Worm (Caenorhabditis elegans) whole organism, young adult: ENCODE data around the gene str-187.

Source experiments
- B0019.2 ChIP-seq: fragments of 200-800 bp; sonication (Bioruptor generic); conservative IDR thresholded peaks from 2 replicates; pipeline ENCODE4 v1.3.6; 2022; ENCODE audit warnings: missing genetic modification reagents, missing genetic modification characterization, missing compliant biosample characterization
- B0035.1 ChIP-seq: sonication (generic microtip); optimal IDR thresholded peaks from 2 replicates; lab custom pipeline; 2016; ENCODE audit warnings: missing genetic modification characterization, mild to moderate bottlenecking, missing compliant biosample characterization, missing genotype, missing genetic modification reagents
- B0261.1 ChIP-seq: sonication (generic microtip); optimal IDR thresholded peaks from 2 replicates; lab custom pipeline; 2016; ENCODE audit warnings: mild to moderate bottlenecking, missing genetic modification characterization, moderate library complexity, missing compliant biosample characterization
- B0336.3 ChIP-seq: fragments of 200-800 bp; sonication (Bioruptor generic); IDR thresholded peaks from 2 replicates; pipeline ENCODE4 v1.3.6; 2022; ENCODE audit warnings: missing genetic modification characterization, missing compliant biosample characterization
- C06A6.2 ChIP-seq: fragments of 200-800 bp; sonication (Bioruptor generic); conservative IDR thresholded peaks from 2 replicates; pipeline ENCODE4 v1.3.6; 2022; ENCODE audit warnings: missing genetic modification characterization, missing compliant biosample characterization
- C17E4.6 ChIP-seq: fragments of 200-800 bp; sonication (Bioruptor generic); IDR thresholded peaks from 2 replicates; pipeline ENCODE4 v1.3.6; 2022; ENCODE audit warnings: missing genetic modification reagents, missing genetic modification characterization, missing compliant biosample characterization
- F23B12.7 ChIP-seq: sonication (generic microtip); optimal IDR thresholded peaks from 2 replicates; lab custom pipeline; 2017; ENCODE audit warnings: missing genetic modification characterization, mild to moderate bottlenecking, missing compliant biosample characterization, antibody characterized with exemption, moderate library complexity; ENCODE audit not compliant: insufficient read depth
- F39B2.1 ChIP-seq: fragments of 200-800 bp; sonication (Bioruptor generic); IDR thresholded peaks from 2 replicates; pipeline ENCODE4 v1.3.6; 2022; ENCODE audit warnings: missing genetic modification reagents, missing genetic modification characterization, missing compliant biosample characterization
- F49E8.2 ChIP-seq: sonication (generic microtip); optimal IDR thresholded peaks from 3 replicates; lab custom pipeline; 2017; ENCODE audit warnings: missing genetic modification characterization, mild to moderate bottlenecking, missing compliant biosample characterization, antibody characterized with exemption, moderate library complexity; ENCODE audit not compliant: insufficient read depth
- F52B5.7 ChIP-seq: sonication (generic microtip); optimal IDR thresholded peaks from 2 replicates; lab custom pipeline; 2016; ENCODE audit warnings: mild to moderate bottlenecking, missing genetic modification characterization, missing compliant biosample characterization
- F55B11.4 ChIP-seq: sonication (generic microtip); optimal IDR thresholded peaks from 2 replicates; lab custom pipeline; 2016; ENCODE audit warnings: missing compliant biosample characterization, missing genetic modification characterization, borderline replicate concordance; ENCODE audit not compliant: insufficient read depth
- F57C9.4 ChIP-seq: sonication (generic microtip); optimal IDR thresholded peaks from 2 replicates; lab custom pipeline; 2017; ENCODE audit warnings: mild to moderate bottlenecking, missing genetic modification characterization, missing compliant biosample characterization
- K11D2.4 ChIP-seq: fragments of 200-800 bp; sonication (Bioruptor generic); IDR thresholded peaks from 2 replicates; pipeline ENCODE4 v1.3.6; 2022; ENCODE audit warnings: missing genetic modification reagents, missing genetic modification characterization, missing compliant biosample characterization
- Y53G8AR.9 ChIP-seq: fragments of 200-800 bp; sonication (Bioruptor generic); conservative IDR thresholded peaks from 2 replicates; pipeline ENCODE4 v1.3.6; 2022; ENCODE audit warnings: missing genetic modification reagents, missing genetic modification characterization, missing compliant biosample characterization
- Y56A3A.18 ChIP-seq: fragments of 200-800 bp; sonication (Bioruptor generic); IDR thresholded peaks from 2 replicates; pipeline ENCODE4 v1.3.6; 2022; ENCODE audit warnings: missing genetic modification reagents, missing genetic modification characterization, missing compliant biosample characterization
- aptf-2 ChIP-seq: fragments of 200-800 bp; sonication (Bioruptor generic); conservative IDR thresholded peaks from 2 replicates; pipeline ENCODE4 v1.3.6; 2022; ENCODE audit warnings: missing genetic modification reagents, missing genetic modification characterization, missing compliant biosample characterization
- attf-3 ChIP-seq: fragments of 200-800 bp; sonication (Bioruptor generic); conservative IDR thresholded peaks from 2 replicates; pipeline ENCODE4 v1.3.6; 2022; ENCODE audit warnings: missing genetic modification reagents, missing genetic modification characterization, missing compliant biosample characterization
- attf-5 ChIP-seq: fragments of 200-800 bp; sonication (Bioruptor generic); optimal IDR thresholded peaks from 2 replicates; lab custom pipeline; 2018; ENCODE audit warnings: mild to moderate bottlenecking, missing genetic modification characterization, missing compliant biosample characterization
- bed-2 ChIP-seq: fragments of 200-800 bp; sonication (Bioruptor generic); IDR thresholded peaks from 2 replicates; pipeline ENCODE4 v1.3.6; 2022; ENCODE audit warnings: missing genetic modification reagents, missing genetic modification characterization, missing compliant biosample characterization
- ceh-27 ChIP-seq: fragments of 200-800 bp; sonication (Bioruptor generic); optimal IDR thresholded peaks from 2 replicates; lab custom pipeline; 2018; ENCODE audit warnings: mild to moderate bottlenecking, missing genetic modification characterization, moderate library complexity, missing compliant biosample characterization
- dox-1 ChIP-seq: fragments of 200-800 bp; sonication (Bioruptor generic); IDR thresholded peaks from 2 replicates; pipeline ENCODE4 v1.3.6; 2022; ENCODE audit warnings: missing genetic modification reagents, missing genetic modification characterization, missing compliant biosample characterization
- dpl-1 ChIP-seq: fragments of 150-350 bp; optimal IDR thresholded peaks from 2 replicates; lab custom pipeline; 2014; ENCODE audit warnings: missing biosample characterization, missing genetic modification reagents, missing genetic modification characterization
- egl-44 ChIP-seq: fragments of 200-800 bp; sonication (Bioruptor generic); IDR thresholded peaks from 2 replicates; pipeline ENCODE4 v1.3.6; 2022; ENCODE audit warnings: missing genetic modification reagents, missing genetic modification characterization, missing compliant biosample characterization
- egrh-3 ChIP-seq: fragments of 200-800 bp; sonication (Bioruptor generic); IDR thresholded peaks from 2 replicates; pipeline ENCODE4 v1.3.6; 2022; ENCODE audit warnings: missing genetic modification reagents, missing genetic modification characterization, missing compliant biosample characterization
- ekl-4 ChIP-seq: fragments of 200-800 bp; sonication (Bioruptor generic); IDR thresholded peaks from 2 replicates; pipeline ENCODE4 v1.3.6; 2022; ENCODE audit warnings: missing genetic modification reagents, missing genetic modification characterization, missing compliant biosample characterization
- gei-17 ChIP-seq: fragments of 200-800 bp; sonication (Bioruptor generic); optimal IDR thresholded peaks from 2 replicates; lab custom pipeline; 2018; ENCODE audit warnings: mild to moderate bottlenecking, missing genetic modification characterization, missing compliant biosample characterization
- hlh-12 ChIP-seq: sonication (generic microtip); optimal IDR thresholded peaks from 2 replicates; lab custom pipeline; 2016; ENCODE audit warnings: missing genetic modification characterization, missing compliant biosample characterization
- let-607 ChIP-seq, 2 experiments: fragments of 200-800 bp in 1 of 2; sonication (Bioruptor generic) in 1 of 2; sonication (generic microtip) in 1 of 2; optimal IDR thresholded peaks; 2 replicates each; lab custom pipeline; 2016 to 2018; ENCODE audit warnings: mild to moderate bottlenecking in 2 of 2, missing compliant biosample characterization in 2 of 2, missing genetic modification characterization in 2 of 2, moderate library complexity in 2 of 2, missing genotype in 1 of 2
- lin-35 ChIP-seq, 3 experiments: fragments of 150-350 bp in 2 of 3; sonication (generic microtip) in 1 of 3; optimal IDR thresholded peaks; 2 replicates each; lab custom pipeline; 2014 to 2018; ENCODE audit warnings: missing biosample characterization in 3 of 3, missing genetic modification characterization in 3 of 3, missing genetic modification reagents in 3 of 3
- lin-54 ChIP-seq: fragments of 200-800 bp; sonication (Bioruptor generic); optimal IDR thresholded peaks from 2 replicates; lab custom pipeline; 2018; ENCODE audit warnings: mild to moderate bottlenecking, missing genetic modification characterization, missing compliant biosample characterization
- lir-1 ChIP-seq: fragments of 200-800 bp; sonication (Bioruptor generic); conservative IDR thresholded peaks from 2 replicates; pipeline ENCODE4 v1.3.6; 2022; ENCODE audit warnings: missing genetic modification reagents, missing genetic modification characterization, missing compliant biosample characterization
- madf-10 ChIP-seq: sonication (generic microtip); optimal IDR thresholded peaks from 2 replicates; lab custom pipeline; 2016; ENCODE audit warnings: mild to moderate bottlenecking, missing genetic modification characterization, missing compliant biosample characterization
- madf-8 ChIP-seq: fragments of 200-800 bp; sonication (Bioruptor generic); conservative IDR thresholded peaks from 2 replicates; pipeline ENCODE4 v1.3.6; 2022; ENCODE audit warnings: missing genetic modification reagents, missing genetic modification characterization, missing compliant biosample characterization
- mcd-1 ChIP-seq: fragments of 200-800 bp; sonication (Bioruptor generic); IDR thresholded peaks from 2 replicates; pipeline ENCODE4 v1.3.6; 2022; ENCODE audit warnings: missing genetic modification reagents, missing genetic modification characterization, missing compliant biosample characterization
- nfya-2 ChIP-seq: fragments of 200-800 bp; sonication (Bioruptor generic); IDR thresholded peaks from 2 replicates; pipeline ENCODE4 v1.3.6; 2022; ENCODE audit warnings: missing genetic modification reagents, missing genetic modification characterization, missing compliant biosample characterization
- nfyb-1 ChIP-seq: fragments of 200-800 bp; sonication (Bioruptor generic); IDR thresholded peaks from 2 replicates; pipeline ENCODE4 v1.3.6; 2022; ENCODE audit warnings: missing genetic modification reagents, missing genetic modification characterization, missing compliant biosample characterization
- nhr-27 ChIP-seq: fragments of 200-800 bp; sonication (Bioruptor generic); optimal IDR thresholded peaks from 2 replicates; lab custom pipeline; 2018; ENCODE audit warnings: mild to moderate bottlenecking, missing genetic modification characterization, moderate library complexity, missing compliant biosample characterization
- pha-4 ChIP-seq: fragments of 150-350 bp; sonication (generic microtip); optimal IDR thresholded peaks from 2 replicates; lab custom pipeline; 2014; ENCODE audit warnings: missing biosample characterization, missing genetic modification reagents, missing genetic modification characterization
- rec-8 ChIP-seq, 2 experiments: sonication (generic microtip); optimal IDR thresholded peaks; 2 replicates each; lab custom pipeline; 2016; ENCODE audit warnings: mild to moderate bottlenecking in 2 of 2, missing genetic modification characterization in 2 of 2, missing genetic modification reagents in 2 of 2, missing genotype in 2 of 2, missing biosample characterization in 1 of 2, missing compliant biosample characterization in 1 of 2, moderate library complexity in 1 of 2
- snpc-1.1 ChIP-seq: sonication (generic microtip); optimal IDR thresholded peaks from 2 replicates; lab custom pipeline; 2017; ENCODE audit warnings: missing genetic modification characterization, mild to moderate bottlenecking, missing compliant biosample characterization, antibody characterized with exemption, moderate library complexity, missing genotype, missing genetic modification reagents; ENCODE audit not compliant: insufficient read depth
- unc-130 ChIP-seq: sonication (generic microtip); optimal IDR thresholded peaks from 2 replicates; lab custom pipeline; 2016; ENCODE audit warnings: missing genetic modification reagents, missing genetic modification characterization, missing compliant biosample characterization
- unc-62 ChIP-seq: fragments of 150-350 bp; optimal IDR thresholded peaks from 2 replicates; lab custom pipeline; 2014; ENCODE audit warnings: missing biosample characterization, missing genetic modification reagents, missing genetic modification characterization
- ztf-26 ChIP-seq: sonication (generic microtip); optimal IDR thresholded peaks from 2 replicates; lab custom pipeline; 2017; ENCODE audit warnings: missing genetic modification characterization, missing compliant biosample characterization
- ztf-28 ChIP-seq: fragments of 200-800 bp; sonication (Bioruptor generic); IDR thresholded peaks from 2 replicates; pipeline ENCODE4 v1.3.6; 2022; ENCODE audit warnings: missing genetic modification reagents, missing genetic modification characterization, missing compliant biosample characterization
- ztf-3 ChIP-seq: fragments of 200-800 bp; sonication (Bioruptor generic); optimal IDR thresholded peaks from 2 replicates; lab custom pipeline; 2018; ENCODE audit warnings: mild to moderate bottlenecking, missing genetic modification characterization, missing compliant biosample characterization
- ztf-6 ChIP-seq: fragments of 200-800 bp; sonication (Bioruptor generic); IDR thresholded peaks from 2 replicates; pipeline ENCODE4 v1.3.6; 2022; ENCODE audit warnings: missing genetic modification reagents, missing genetic modification characterization, missing compliant biosample characterization

The str-187 gene

ce11 chrIV:17279592-17280440, 14.4 kb downstream of the str-187 start (continued):
- TF ChIP-seq madf-8 (GFP tag; lab: Robert Waterston, UW) (no peak), bed-2 (0 out of 2 replicates have a peak, but pooled peaks have one; percentile 6), B0261.1 (tag; lab: Kevin White, UChicago) (no peak), F55B11.4 (tag; lab: Kevin White, UChicago) (no peak), ztf-3 (GFP tag; lab: Kevin White, UChicago) (no peak), C06A6.2 (GFP tag; lab: Robert Waterston, UW) (no peak), B0035.1 (tag; lab: Kevin White, UChicago) (no peak), rec-8 (tag; optimal IDR thresholded peaks at IDR 0.05; lab: Kevin White, UChicago) (no peak), F39B2.1 (no peak), dpl-1 (GFP tag; lab: Kevin White, UChicago) (no peak), B0019.2 (0 out of 2 replicates have a peak, but pooled peaks have one; percentile 31), ztf-26 (no peak), Y53G8AR.9 (GFP tag; lab: Robert Waterston, UW) (peak; percentile 70), snpc-1.1 (tag; lab: Kevin White, UChicago) (no peak), Y56A3A.18 (GFP tag; lab: Robert Waterston, UW) (no peak), ceh-27 (GFP tag; lab: Kevin White, UChicago) (no peak), B0336.3 (GFP tag; lab: Robert Waterston, UW) (peak; percentile 61), lin-35 (GFP tag; optimal IDR thresholded peaks at IDR 0.05; lab: Kevin White, UChicago) (no peak), madf-10 (no peak), nfyb-1 (0 out of 2 replicates have a peak, but pooled peaks have one; percentile 9), gei-17 (no peak), F23B12.7 (tag; lab: Kevin White, UChicago) (no peak), aptf-2 (GFP tag; lab: Robert Waterston, UW) (no peak), let-607 (tag; optimal IDR thresholded peaks at IDR 0.05; lab: Kevin White, UChicago) (no peak), lir-1 (no peak), nfya-2 (0 out of 2 replicates have a peak, but pooled peaks have one; percentile 24), K11D2.4 (peak; percentile 52; the same call in 1 of the 2 replicates), unc-62 (no peak), mcd-1 (GFP tag; lab: Robert Waterston, UW) (peak; percentile 49), hlh-12 (no peak), F57C9.4 (tag; lab: Kevin White, UChicago) (no peak), egrh-3 (GFP tag; lab: Robert Waterston, UW) (no peak), nhr-27 (tag; lab: Kevin White, UChicago) (no peak)
- TF ChIP-seq, all 124 proteins: peak for 41

ce11 chrIV:17280441-17280939, 15.1 kb downstream of the str-187 start:
- TF ChIP-seq egl-44 (GFP tag; lab: Robert Waterston, UW) = no peak
- no peak for TF ChIP-seq lin-54 (GFP tag; lab: Kevin White, UChicago)
- no peak for TF ChIP-seq nhr-27 (tag; lab: Kevin White, UChicago)
- no peak for TF ChIP-seq let-607 (tag; optimal IDR thresholded peaks at IDR 0.05; lab: Kevin White, UChicago)
- no peak for TF ChIP-seq F39B2.1
- no peak for TF ChIP-seq ztf-6 (GFP tag; lab: Robert Waterston, UW)
- TF ChIP-seq F49E8.2 (tag; lab: Kevin White, UChicago) = no peak
- no peak for TF ChIP-seq nfya-2
- TF ChIP-seq ztf-28 (GFP tag; lab: Robert Waterston, UW) = no peak
- no peak for TF ChIP-seq attf-3 (GFP tag; lab: Robert Waterston, UW)
- TF ChIP-seq dox-1 = peak; percentile 2; the same call in 1 of the 2 replicates
- no peak for TF ChIP-seq F52B5.7
- TF ChIP-seq ekl-4 (GFP tag; lab: Robert Waterston, UW) = 0 out of 2 replicates have a peak, but pooled peaks have one; percentile 6
- no peak for TF ChIP-seq unc-130
- TF ChIP-seq C17E4.6 = no peak
- no peak for TF ChIP-seq pha-4 (tag; lab: Kevin White, UChicago)
- no peak for TF ChIP-seq ztf-26
- no peak for TF ChIP-seq attf-5 (GFP tag; lab: Kevin White, UChicago)
